Worm (Caenorhabditis elegans) whole organism, L1 larva: Measurements from ENCODE around the gene patr-1.

ENCODE experiments used
- F16B12.6 ChIP-seq: fragments of 150-350 bp; optimal IDR thresholded peaks from 2 replicates; lab custom pipeline; 2014; ENCODE audit warnings: missing biosample characterization, missing genetic modification characterization
- ama-1 ChIP-seq: fragments of 150-350 bp; optimal IDR thresholded peaks from 2 replicates; lab custom pipeline; 2014
- hlh-4 ChIP-seq: sonication (generic microtip); optimal IDR thresholded peaks from 2 replicates; lab custom pipeline; 2016; ENCODE audit warnings: mild to moderate bottlenecking, missing genetic modification characterization, missing compliant biosample characterization
- mep-1 ChIP-seq: fragments of 150-350 bp; optimal IDR thresholded peaks from 2 replicates; lab custom pipeline; 2014; ENCODE audit warnings: missing biosample characterization, missing genetic modification characterization
- nhr-11 ChIP-seq: fragments of 150-350 bp; optimal IDR thresholded peaks from 2 replicates; lab custom pipeline; 2014; ENCODE audit warnings: missing biosample characterization, missing genetic modification characterization
- nhr-12 ChIP-seq: sonication (generic microtip); optimal IDR thresholded peaks from 2 replicates; lab custom pipeline; 2017; ENCODE audit warnings: missing biosample characterization, missing genetic modification characterization
- pax-3 ChIP-seq: fragments of 200-800 bp; sonication (Bioruptor generic); optimal IDR thresholded peaks from 2 replicates; lab custom pipeline; 2018; ENCODE audit warnings: mild to moderate bottlenecking, missing genetic modification characterization, moderate library complexity, missing compliant biosample characterization
- snpc-4 ChIP-seq: fragments of 150-350 bp; optimal IDR thresholded peaks from 2 replicates; lab custom pipeline; 2014; ENCODE audit warnings: missing biosample characterization, missing genetic modification characterization
- tbx-2 ChIP-seq: sonication (generic microtip); optimal IDR thresholded peaks from 2 replicates; lab custom pipeline; 2016; ENCODE audit warnings: missing genetic modification characterization, missing compliant biosample characterization
- unc-130 ChIP-seq: fragments of 150-350 bp; optimal IDR thresholded peaks from 2 replicates; lab custom pipeline; 2017; ENCODE audit warnings: missing biosample characterization, missing genetic modification characterization, inconsistent platforms
- ztf-11 ChIP-seq, 2 experiments: sonication (generic microtip); optimal IDR thresholded peaks; 2 replicates each; lab custom pipeline; 2016 to 2017; ENCODE audit warnings: missing genetic modification characterization in 2 of 2, missing biosample characterization in 1 of 2, missing compliant biosample characterization in 1 of 2
- ztf-4 ChIP-seq: fragments of 150-350 bp; optimal IDR thresholded peaks from 2 replicates; lab custom pipeline; 2014; ENCODE audit warnings: missing biosample characterization, missing genetic modification characterization

- TF ChIP-seq F16B12.6 (tag; lab: Kevin White, UChicago) (peak; percentile 10), hlh-4 (tag; lab: Kevin White, UChicago) (no peak), tbx-2 (tag; lab: Kevin White, UChicago) (no peak), mep-1 (tag; lab: Kevin White, UChicago) (peak; percentile 95), unc-130 (tag; lab: Kevin White, UChicago) (no peak), snpc-4 (peak; percentile 63), nhr-11 (no peak), pax-3 (tag; lab: Kevin White, UChicago) (peak; percentile 31), nhr-12 (tag; lab: Kevin White, UChicago) (no peak), ztf-11 (tag; optimal IDR thresholded peaks at IDR 0.05; lab: Kevin White, UChicago) (no peak), ztf-4 (tag; lab: Kevin White, UChicago) (peak; percentile 91), ama-1 (peak; percentile 98)
These were observed 15.8 kb downstream of the patr-1 start for ce11 chrII:11761806-11762512.
